Fruit fly (Drosophila melanogaster): ENCODE data around the gene CG12605.

The CG12605 gene

dm6 chr3L:3937806-3938205 lies 26.8 kb downstream of the CG12605 start, which contains the start of gene CG10866 (continued):
- TF ChIP-seq hb (GFP tag; IDR thresholded peaks at IDR 0.05; ENCODE audit: partially characterized antibody) (peak; percentile 67; the same call in 2 of the 3 replicates), Sry-β (GFP tag; optimal IDR thresholded peaks at IDR 0.05) (no peak), nau (GFP tag; optimal IDR thresholded peaks at IDR 0.05) (no peak), kni (GFP tag; optimal IDR thresholded peaks at IDR 0.05) (no peak), Atf-2 (GFP tag; optimal IDR thresholded peaks at IDR 0.05) (no peak), run (tag; optimal IDR thresholded peaks at IDR 0.05) (no peak), Hr78 (GFP tag; optimal IDR thresholded peaks at IDR 0.05) (no peak), Myb (GFP tag; optimal IDR thresholded peaks at IDR 0.05) (peak; percentile 93), tna (GFP tag; IDR thresholded peaks at IDR 0.05; ENCODE audit: partially characterized antibody) (peak; percentile 64), CG3163 (GFP tag; optimal IDR thresholded peaks at IDR 0.05) (no peak), CG3995 (GFP tag; optimal IDR thresholded peaks at IDR 0.05) (peak; percentile 95), CG6791 (GFP tag; IDR thresholded peaks at IDR 0.05; ENCODE audit: partially characterized antibody) (peak; percentile 81), knrl (GFP tag; IDR thresholded peaks at IDR 0.05; ENCODE audit: partially characterized antibody) (peak; percentile 80), CG10565 (GFP tag; optimal IDR thresholded peaks at IDR 0.05) (no peak), CG3726 (GFP tag; IDR thresholded peaks at IDR 0.05) (no peak), prd (optimal IDR thresholded peaks at IDR 0.05) (no peak), prd (GFP tag; IDR thresholded peaks at IDR 0.05) (no peak), Doc3 (GFP tag; IDR thresholded peaks at IDR 0.05; ENCODE audit: partially characterized antibody) (peak; percentile 86), Scr (GFP tag; IDR thresholded peaks at IDR 0.05; ENCODE audit: partially characterized antibody) (peak; percentile 85), CG12155 (GFP tag; optimal IDR thresholded peaks at IDR 0.05) (peak; percentile 23), hbn (GFP tag; IDR thresholded peaks at IDR 0.05; ENCODE audit: partially characterized antibody) (peak; percentile 79), Ada2b (GFP tag; IDR thresholded peaks at IDR 0.05) (no peak), Dll (GFP tag; IDR thresholded peaks at IDR 0.05; ENCODE audit: partially characterized antibody) (peak; percentile 87; the same call in 3 of the 4 replicates), Dref (GFP tag; IDR thresholded peaks at IDR 0.05) (peak; percentile 79), bbx (GFP tag; IDR thresholded peaks at IDR 0.05; ENCODE audit: partially characterized antibody) (peak; percentile 85), gfzf (GFP tag; optimal IDR thresholded peaks at IDR 0.05) (peak; percentile 46), CG2116 (GFP tag; optimal IDR thresholded peaks at IDR 0.05) (peak; percentile 65), row (GFP tag; IDR thresholded peaks at IDR 0.05) (peak; percentile 19; the same call in 1 of the 3 replicates), CG17361 (GFP tag; IDR thresholded peaks at IDR 0.05) (no peak), CG42726 (GFP tag; IDR thresholded peaks at IDR 0.05; ENCODE audit: partially characterized antibody) (peak; percentile 52; the same call in 1 of the 2 replicates), CG13296 (GFP tag; optimal IDR thresholded peaks at IDR 0.05) (no peak), Dfd (GFP tag; optimal IDR thresholded peaks at IDR 0.05) (no peak), gcm (GFP tag; optimal IDR thresholded peaks at IDR 0.05) (no peak), zen2 (GFP tag; IDR thresholded peaks at IDR 0.05; ENCODE audit: partially characterized antibody) (peak; percentile 82), stwl (tag; optimal IDR thresholded peaks at IDR 0.05) (peak; percentile 87), Dp (GFP tag; optimal IDR thresholded peaks at IDR 0.05) (peak; percentile 77), MBD-R2 (GFP tag; IDR thresholded peaks at IDR 0.05) (peak; percentile 70), inv (GFP tag; IDR thresholded peaks at IDR 0.05; ENCODE audit: partially characterized antibody) (peak; percentile 78), Med (GFP tag) (peak; percentile 31), CG33557 (GFP tag; optimal IDR thresholded peaks at IDR 0.05) (no peak), CG16813 (GFP tag; IDR thresholded peaks at IDR 0.05; ENCODE audit: partially characterized antibody) (peak; percentile 84), Sry-δ (GFP tag; optimal IDR thresholded peaks at IDR 0.05) (peak; percentile 86), trem (tag; optimal IDR thresholded peaks at IDR 0.05) (peak; percentile 6), amos (GFP tag; IDR thresholded peaks at IDR 0.05; ENCODE audit: partially characterized antibody) (peak; percentile 87; the same call in 1 of the 2 replicates), gro (GFP tag; optimal IDR thresholded peaks at IDR 0.05) (peak; percentile 14), Ptx1 (GFP tag; IDR thresholded peaks at IDR 0.05) (no peak), Pdp1 (GFP tag; optimal IDR thresholded peaks at IDR 0.05) (peak in 1 of 2 experiments; percentile 51), bcd (GFP tag; optimal IDR thresholded peaks at IDR 0.05) (no peak)
